Worm (Caenorhabditis elegans): ENCODE data around the gene asp-13.

asp-13 gene

DNA sequence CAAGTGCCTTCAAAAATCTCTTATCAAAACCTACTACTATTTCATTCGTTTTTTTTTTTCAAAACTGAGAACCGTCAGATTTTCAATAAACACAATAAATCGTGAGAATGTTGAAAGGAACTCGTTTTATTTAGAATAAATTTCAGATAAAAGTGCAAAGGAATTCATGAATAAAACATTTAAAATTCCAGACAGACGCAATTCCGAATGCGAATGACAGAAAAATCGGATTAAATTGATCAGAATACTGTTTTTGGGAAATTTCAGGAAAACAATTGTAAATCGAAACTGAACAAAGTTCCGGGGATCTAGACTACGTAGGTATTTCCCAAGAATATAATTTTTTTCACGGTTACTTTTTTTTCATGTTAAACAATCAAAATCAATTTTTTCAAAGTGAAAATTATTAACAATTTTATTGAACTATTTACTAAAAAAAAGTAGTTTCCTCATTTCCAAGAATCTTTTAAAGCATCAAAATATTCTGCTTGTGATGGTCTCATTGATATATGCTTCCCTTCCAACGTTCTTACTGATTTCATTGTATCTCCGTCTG, 28.7 kb upstream of the asp-13 start:
- peak; percentile 14 for TF ChIP-seq nhr-77 (tag; optimal IDR thresholded peaks at IDR 0.05)
- peak in 1 of 2 experiments; percentile 32 for TF ChIP-seq unc-62 (GFP tag; optimal IDR thresholded peaks at IDR 0.05 in 1 of 2)
- TF ChIP-seq unc-62 (tag; optimal IDR thresholded peaks at IDR 0.05): no peak
- no peak for TF ChIP-seq tag-97 (GFP tag; IDR thresholded peaks at IDR 0.05)
- TF ChIP-seq aha-1 (tag): peak; percentile 52
- TF ChIP-seq nhr-10 (tag; optimal IDR thresholded peaks at IDR 0.05): peak; percentile 44

- TF ChIP-seq aha-1 (tag) (peak; percentile 95), dmd-9 (GFP tag; IDR thresholded peaks at IDR 0.05) (no peak)
These were observed 27.8 kb upstream of the asp-13 start for ce11 chrV:8670759-8671158.

ce11 chrV:8668224-8668623, 25.2 kb upstream of the asp-13 start:
- TF ChIP-seq hlh-11 (tag; optimal IDR thresholded peaks at IDR 0.05) (no peak), unc-62 (GFP tag; optimal IDR thresholded peaks at IDR 0.05 in 1 of 2) (peak in 1 of 2 experiments; percentile 28), unc-62 (tag; optimal IDR thresholded peaks at IDR 0.05) (no peak)

DNA sequence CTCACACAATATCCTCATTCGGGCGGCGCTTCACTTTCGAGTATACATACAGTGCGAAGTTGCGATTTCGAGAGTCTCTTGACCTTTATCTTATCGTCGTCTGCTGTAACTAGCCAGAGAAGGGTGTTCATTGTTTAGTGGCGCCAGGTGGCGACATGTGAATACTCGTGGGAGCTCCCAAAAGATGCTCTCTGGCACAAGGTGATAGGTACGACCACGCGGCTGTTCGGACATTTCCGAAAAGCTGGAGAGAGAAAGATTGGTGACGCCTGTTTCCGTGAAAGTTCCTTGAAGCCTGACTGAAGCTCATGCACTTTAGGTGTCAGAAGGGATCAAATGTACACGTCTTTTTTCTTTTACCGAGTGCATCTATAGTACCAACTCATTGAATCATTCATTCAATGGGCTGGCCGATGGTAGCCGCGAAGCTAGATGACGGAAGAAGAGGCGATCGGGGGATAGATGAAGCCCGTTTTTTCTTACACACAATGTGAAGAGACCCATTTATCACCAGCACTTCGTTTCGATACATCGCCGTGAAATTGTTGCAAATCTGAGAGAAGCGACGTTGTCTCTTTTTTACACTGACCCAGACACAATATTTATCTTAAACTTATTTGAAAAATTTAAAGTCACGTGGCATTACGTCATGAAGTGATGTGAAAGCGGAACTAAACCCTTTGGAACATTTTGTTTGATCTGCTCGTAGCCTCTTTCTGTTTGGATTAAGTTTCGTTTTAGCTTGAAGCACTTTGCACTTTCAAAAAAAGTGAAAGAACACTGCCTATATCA, 24.4 kb upstream of the asp-13 start:
- no peak for TF ChIP-seq sdz-12 (GFP tag; optimal IDR thresholded peaks at IDR 0.05)
- TF ChIP-seq mep-1 (tag; optimal IDR thresholded peaks at IDR 0.05): no peak
- TF ChIP-seq saeg-2 (GFP tag; IDR thresholded peaks at IDR 0.05): no peak
- no peak for TF ChIP-seq lin-15B (tag; optimal IDR thresholded peaks at IDR 0.05)
- TF ChIP-seq F37D6.2 (tag; optimal IDR thresholded peaks at IDR 0.05): no peak
- TF ChIP-seq daf-16 (GFP tag; optimal IDR thresholded peaks at IDR 0.05): peak in 1 of 2 experiments; percentile 39
- no peak for TF ChIP-seq daf-16 (tag; optimal IDR thresholded peaks at IDR 0.05)
- no peak for TF ChIP-seq ZK337.2 (GFP tag; IDR thresholded peaks at IDR 0.05)
- no peak for TF ChIP-seq lin-39 (tag; optimal IDR thresholded peaks at IDR 0.05)
- TF ChIP-seq hlh-30 (tag; optimal IDR thresholded peaks at IDR 0.05; ENCODE audit: insufficient read depth): peak; percentile 34
- TF ChIP-seq nhr-25 (tag; optimal IDR thresholded peaks at IDR 0.05; ENCODE audit: borderline replicate concordance, insufficient read depth): no peak
- TF ChIP-seq hlh-11 (tag; optimal IDR thresholded peaks at IDR 0.05): peak; percentile 38
- no peak for TF ChIP-seq mdl-1 (tag; optimal IDR thresholded peaks at IDR 0.05)
- no peak for TF ChIP-seq zip-2 (tag; optimal IDR thresholded peaks at IDR 0.05)
- TF ChIP-seq lin-38 (GFP tag; IDR thresholded peaks at IDR 0.05): no peak
- no peak for TF ChIP-seq dmd-8 (GFP tag; IDR thresholded peaks at IDR 0.05)
- no peak for TF ChIP-seq nhr-76 (tag; optimal IDR thresholded peaks at IDR 0.05)
- TF ChIP-seq dmd-6 (GFP tag; IDR thresholded peaks at IDR 0.05): no peak
- no peak for TF ChIP-seq nhr-42 (GFP tag; IDR thresholded peaks at IDR 0.05)
- TF ChIP-seq F49E8.2 (tag; optimal IDR thresholded peaks at IDR 0.05; ENCODE audit: borderline replicate concordance): no peak
- no peak for TF ChIP-seq T26A8.4 (GFP tag; IDR thresholded peaks at IDR 0.05)
- TF ChIP-seq arid-1 (GFP tag; conservative IDR thresholded peaks at IDR 0.05): no peak
- no peak for TF ChIP-seq spr-3 (GFP tag; optimal IDR thresholded peaks at IDR 0.05)
- no peak for TF ChIP-seq nhr-28 (tag; optimal IDR thresholded peaks at IDR 0.05)
- no peak for TF ChIP-seq zag-1 (tag; optimal IDR thresholded peaks at IDR 0.05)
- TF ChIP-seq lsy-2 (tag; optimal IDR thresholded peaks at IDR 0.05): no peak
- TF ChIP-seq snpc-1.2 (GFP tag; IDR thresholded peaks at IDR 0.05): no peak
- no peak for TF ChIP-seq ceh-44 (GFP tag; IDR thresholded peaks at IDR 0.05)
- no peak for TF ChIP-seq fos-1 (tag; optimal IDR thresholded peaks at IDR 0.05)
- TF ChIP-seq vab-7 (GFP tag; IDR thresholded peaks at IDR 0.05): no peak
- no peak for TF ChIP-seq pha-4 (GFP tag; IDR thresholded peaks at IDR 0.05)
- no peak for TF ChIP-seq pha-4 (tag; optimal IDR thresholded peaks at IDR 0.05)
- TF ChIP-seq egl-27 (tag; optimal IDR thresholded peaks at IDR 0.05): no peak
- TF ChIP-seq skn-1 (tag; optimal IDR thresholded peaks at IDR 0.05): no peak
- no peak for TF ChIP-seq aly-2 (tag; optimal IDR thresholded peaks at IDR 0.05)
- no peak for TF ChIP-seq nhr-237 (tag; optimal IDR thresholded peaks at IDR 0.05)
- no peak for TF ChIP-seq Y75B8A.6 (GFP tag; IDR thresholded peaks at IDR 0.05)
- TF ChIP-seq lin-29 (GFP tag; IDR thresholded peaks at IDR 0.05): no peak
